Fruit fly (Drosophila melanogaster) whole organism, prepupa: ENCODE measurements around the gene CG15269.
A peak's percentile ranks its signal among the peaks of the same experiment; 100 is the strongest.

Experiments used
- CG10631 ChIP-seq: fragments of 200-800 bp; sonication (Bioruptor generic); optimal IDR thresholded peaks from 2 replicates; lab custom pipeline; 2016; ENCODE audit warnings: missing biosample characterization, missing genetic modification characterization
- CG10669 ChIP-seq: fragments of 200-800 bp; sonication (Bioruptor generic); optimal IDR thresholded peaks from 3 replicates; lab custom pipeline; 2018; ENCODE audit warnings: missing biosample characterization, mild to moderate bottlenecking, missing genetic modification characterization, moderate library complexity
- CG11762 ChIP-seq: fragments of 200-800 bp; sonication (Bioruptor generic); optimal IDR thresholded peaks from 3 replicates; lab custom pipeline; 2016; ENCODE audit warnings: missing biosample characterization, missing genetic modification characterization; ENCODE audit not compliant: insufficient read depth
- CG11902 ChIP-seq: fragments of 200-800 bp; sonication (Bioruptor generic); optimal IDR thresholded peaks from 3 replicates; lab custom pipeline; 2016; ENCODE audit warnings: missing biosample characterization, missing genetic modification characterization
- CG1621 ChIP-seq: fragments of 200-800 bp; sonication (Bioruptor generic); optimal IDR thresholded peaks from 3 replicates; lab custom pipeline; 2018; ENCODE audit warnings: missing biosample characterization, mild to moderate bottlenecking, missing genetic modification characterization
- CG16779 ChIP-seq: fragments of 200-800 bp; sonication (Bioruptor generic); optimal IDR thresholded peaks from 3 replicates; lab custom pipeline; 2017; ENCODE audit warnings: missing biosample characterization, mild to moderate bottlenecking, missing genetic modification characterization
- CG3032 ChIP-seq: fragments of 200-800 bp; optimal IDR thresholded peaks from 2 replicates; lab custom pipeline; 2019; ENCODE audit warnings: missing biosample characterization, mild to moderate bottlenecking, missing genetic modification characterization, moderate library complexity
- CG31627 ChIP-seq: fragments of 200-800 bp; sonication (Bioruptor generic); optimal IDR thresholded peaks from 3 replicates; lab custom pipeline; 2016; ENCODE audit warnings: missing biosample characterization, missing genetic modification characterization
- CG32006 ChIP-seq: fragments of 200-800 bp; sonication (Bioruptor generic); optimal IDR thresholded peaks from 3 replicates; lab custom pipeline; 2017; ENCODE audit warnings: missing biosample characterization, mild to moderate bottlenecking, missing genetic modification characterization
- CG4318 ChIP-seq: fragments of 200-800 bp; sonication (Bioruptor generic); optimal IDR thresholded peaks from 3 replicates; lab custom pipeline; 2017; ENCODE audit warnings: missing biosample characterization, mild to moderate bottlenecking, missing genetic modification characterization
- CG6163 ChIP-seq: fragments of 200-800 bp; sonication (Bioruptor generic); IDR thresholded peaks from 3 replicates; pipeline ENCODE4 v1.3.6; 2022; ENCODE audit warnings: missing biosample characterization, missing genetic modification characterization
- CG6276 ChIP-seq: fragments of 200-800 bp; sonication (Bioruptor generic); optimal IDR thresholded peaks from 2 replicates; lab custom pipeline; 2017; ENCODE audit warnings: missing biosample characterization, mild to moderate bottlenecking, missing genetic modification characterization
- CG7368 ChIP-seq: fragments of 200-800 bp; sonication (Bioruptor generic); optimal IDR thresholded peaks from 3 replicates; lab custom pipeline; 2016; ENCODE audit warnings: missing biosample characterization, missing genetic modification characterization
- CG8319 ChIP-seq: fragments of 200-800 bp; sonication (Bioruptor generic); optimal IDR thresholded peaks from 3 replicates; lab custom pipeline; 2016; ENCODE audit warnings: missing biosample characterization, missing genetic modification characterization
- CG8632 ChIP-seq: fragments of 200-800 bp; sonication (Bioruptor generic); optimal IDR thresholded peaks from 3 replicates; lab custom pipeline; 2016; ENCODE audit warnings: missing biosample characterization, missing genetic modification characterization
- CG9139 ChIP-seq: fragments of 200-800 bp; sonication (Bioruptor generic); optimal IDR thresholded peaks from 3 replicates; lab custom pipeline; 2017; ENCODE audit warnings: missing biosample characterization, mild to moderate bottlenecking, missing genetic modification characterization
- Eip75B ChIP-seq: fragments of 200-800 bp; sonication (Bioruptor generic); optimal IDR thresholded peaks from 3 replicates; lab custom pipeline; 2016; ENCODE audit warnings: missing biosample characterization, missing genetic modification characterization
- Eip78C ChIP-seq: fragments of 200-800 bp; sonication (Bioruptor generic); peaks from one replicate; lab custom pipeline; 2016; ENCODE audit warnings: missing biosample characterization, missing genetic modification characterization
- Ets96B ChIP-seq: fragments of 200-800 bp; optimal IDR thresholded peaks from 2 replicates; lab custom pipeline; 2019; ENCODE audit warnings: missing biosample characterization, mild to moderate bottlenecking, missing genetic modification characterization, moderate library complexity
- Hr39 ChIP-seq: fragments of 200-800 bp; sonication (Bioruptor generic); optimal IDR thresholded peaks from 2 replicates; lab custom pipeline; 2016; ENCODE audit warnings: missing biosample characterization, missing genetic modification characterization
- Hr4 ChIP-seq: fragments of 200-800 bp; sonication (Bioruptor generic); optimal IDR thresholded peaks from 3 replicates; lab custom pipeline; 2016; ENCODE audit warnings: missing biosample characterization, missing genetic modification characterization
- Lpt ChIP-seq: fragments of 200-800 bp; sonication (Bioruptor generic); optimal IDR thresholded peaks from 3 replicates; lab custom pipeline; 2016; ENCODE audit warnings: missing biosample characterization, missing genetic modification characterization
- OdsH ChIP-seq: fragments of 200-800 bp; sonication (Bioruptor generic); optimal IDR thresholded peaks from 3 replicates; lab custom pipeline; 2016; ENCODE audit warnings: missing biosample characterization, missing genetic modification characterization
- Smox ChIP-seq: fragments of 200-800 bp; sonication (Bioruptor generic); optimal IDR thresholded peaks from 3 replicates; lab custom pipeline; 2016; ENCODE audit warnings: missing biosample characterization, missing genetic modification characterization
- Sox102F ChIP-seq: fragments of 200-800 bp; sonication (Bioruptor generic); optimal IDR thresholded peaks from 2 replicates; lab custom pipeline; 2016; ENCODE audit warnings: missing biosample characterization, mild to moderate bottlenecking, missing genetic modification characterization
- Sox14 ChIP-seq: fragments of 200-800 bp; sonication (Bioruptor generic); optimal IDR thresholded peaks from 3 replicates; lab custom pipeline; 2016; ENCODE audit warnings: missing biosample characterization, missing genetic modification characterization
- Sox15 ChIP-seq: fragments of 200-800 bp; sonication (Bioruptor generic); optimal IDR thresholded peaks from 3 replicates; lab custom pipeline; 2016; ENCODE audit warnings: missing biosample characterization, missing genetic modification characterization
- acj6 ChIP-seq: fragments of 200-800 bp; sonication (Bioruptor generic); optimal IDR thresholded peaks from 3 replicates; lab custom pipeline; 2016; ENCODE audit warnings: missing biosample characterization, missing genetic modification characterization
- cyc ChIP-seq: fragments of 200-800 bp; sonication (Bioruptor generic); optimal IDR thresholded peaks from 3 replicates; lab custom pipeline; 2016; ENCODE audit warnings: missing biosample characterization, missing genetic modification characterization
- dsx ChIP-seq: fragments of 200-800 bp; optimal IDR thresholded peaks from 3 replicates; lab custom pipeline; 2019; ENCODE audit warnings: missing biosample characterization, mild to moderate bottlenecking, missing genetic modification characterization, moderate library complexity; ENCODE audit not compliant: poor library complexity, severe bottlenecking
- eg ChIP-seq: fragments of 200-800 bp; sonication (Bioruptor generic); IDR thresholded peaks from 3 replicates; pipeline ENCODE4 v1.3.6; 2022; ENCODE audit warnings: missing biosample characterization, missing genetic modification characterization
- esn ChIP-seq: fragments of 200-800 bp; sonication (Bioruptor generic); optimal IDR thresholded peaks from 2 replicates; lab custom pipeline; 2016; ENCODE audit warnings: missing biosample characterization, mild to moderate bottlenecking, missing genetic modification characterization, moderate library complexity
- fkh ChIP-seq: fragments of 200-800 bp; sonication (Bioruptor generic); optimal IDR thresholded peaks from 3 replicates; lab custom pipeline; 2017; ENCODE audit warnings: missing biosample characterization, mild to moderate bottlenecking, missing genetic modification characterization, moderate library complexity
- lz ChIP-seq: fragments of 200-800 bp; sonication (Bioruptor generic); optimal IDR thresholded peaks from 3 replicates; lab custom pipeline; 2016; ENCODE audit warnings: missing biosample characterization, missing genetic modification characterization
- pdm3 ChIP-seq: fragments of 200-800 bp; sonication (Bioruptor generic); optimal IDR thresholded peaks from 3 replicates; lab custom pipeline; 2016; ENCODE audit warnings: missing biosample characterization, missing genetic modification characterization
- svp ChIP-seq: fragments of 200-800 bp; sonication (Bioruptor generic); peaks from one replicate; lab custom pipeline; 2016; ENCODE audit warnings: missing biosample characterization, missing genetic modification characterization
- topi ChIP-seq: fragments of 200-800 bp; sonication (Bioruptor generic); optimal IDR thresholded peaks from 3 replicates; lab custom pipeline; 2016; ENCODE audit warnings: missing biosample characterization, missing genetic modification characterization
- vri ChIP-seq: fragments of 200-800 bp; sonication (Bioruptor generic); optimal IDR thresholded peaks from 3 replicates; lab custom pipeline; 2016; ENCODE audit warnings: missing biosample characterization, mild to moderate bottlenecking, missing genetic modification characterization

CG15269 gene

dm6 chr2L:15109145-15109544 lies at the start of gene CG15269:
CG15269 (plus strand) TSS chr2L:15109405.
- TF ChIP-seq fkh (no peak), Lpt (GFP tag; lab: Kevin White, UChicago) (no peak), eg (GFP tag; lab: Robert Waterston, UW) (no peak), CG11902 (GFP tag; lab: Kevin White, UChicago) (no peak), Sox102F (no peak), CG6276 (GFP tag; lab: Kevin White, UChicago) (no peak), CG31627 (GFP tag; lab: Kevin White, UChicago) (no peak), Eip78C (no peak), CG3032 (no peak), CG10631 (GFP tag; lab: Kevin White, UChicago) (no peak), vri (GFP tag; lab: Kevin White, UChicago) (no peak)

- no peak for TF ChIP-seq topi
- peak; percentile 21 for TF ChIP-seq Eip78C
- TF ChIP-seq CG11762 (GFP tag; lab: Kevin White, UChicago), result no peak
- TF ChIP-seq OdsH (GFP tag; lab: Kevin White, UChicago), result no peak
- no peak for TF ChIP-seq CG16779 (tag; lab: Kevin White, UChicago)
- no peak for TF ChIP-seq Sox15
- peak; percentile 47 for TF ChIP-seq fkh
- TF ChIP-seq CG31627 (GFP tag; lab: Kevin White, UChicago), result no peak
- no peak for TF ChIP-seq Sox14
- peak; percentile 84 for TF ChIP-seq svp (GFP tag; lab: Kevin White, UChicago)
- TF ChIP-seq Hr39, result no peak
- no peak for TF ChIP-seq CG7368
- no peak for TF ChIP-seq CG9139
Observed at dm6 chr2L:15060580-15061005, 48.6 kb upstream of the CG15269 start, which contains the start of gene TfIIS. TfIIS (minus strand) TSS chr2L:15060757.

dm6 chr2L:15061368-15061767 lies 47.8 kb upstream of the CG15269 start, which contains the start of the genes solo and vas:
solo (plus strand) TSS chr2L:15061656.
vas (plus strand) TSS chr2L:15061656.
- TF ChIP-seq CG8632 (GFP tag; lab: Kevin White, UChicago), result no peak
- TF ChIP-seq Smox (GFP tag; lab: Kevin White, UChicago), result no peak
- peak; percentile 53 for TF ChIP-seq CG3032
- peak; percentile 2 for TF ChIP-seq CG4318 (GFP tag; lab: Kevin White, UChicago)
- TF ChIP-seq Hr39, result peak; percentile 23
- peak; percentile 19 for TF ChIP-seq lz (GFP tag; lab: Kevin White, UChicago)
- TF ChIP-seq topi, result peak; percentile 17
- TF ChIP-seq svp (GFP tag; lab: Kevin White, UChicago), result peak; percentile 60
- TF ChIP-seq esn (GFP tag; lab: Kevin White, UChicago), result peak; percentile 9
- no peak for TF ChIP-seq Sox102F
- TF ChIP-seq CG6163 (GFP tag; lab: Robert Waterston, UW), result 0 out of 3 replicates have a peak, but pooled peaks have one; percentile 51
- TF ChIP-seq CG10631 (GFP tag; lab: Kevin White, UChicago), result peak; percentile 19
- peak; percentile 18 for TF ChIP-seq CG31627 (GFP tag; lab: Kevin White, UChicago)
- TF ChIP-seq Hr4 (GFP tag; lab: Kevin White, UChicago), result peak; percentile 45
- TF ChIP-seq Lpt (GFP tag; lab: Kevin White, UChicago), result no peak
- TF ChIP-seq CG8319 (GFP tag; lab: Kevin White, UChicago), result no peak
- TF ChIP-seq Sox14, result peak; percentile 41
- no peak for TF ChIP-seq pdm3 (GFP tag; lab: Kevin White, UChicago)
- no peak for TF ChIP-seq CG1621
- TF ChIP-seq CG10669 (GFP tag; lab: Kevin White, UChicago), result no peak
- TF ChIP-seq acj6, result peak; percentile 15
- no peak for TF ChIP-seq dsx (GFP tag; lab: Kevin White, UChicago)
- TF ChIP-seq cyc (GFP tag; lab: Kevin White, UChicago), result peak; percentile 17
- no peak for TF ChIP-seq vri (GFP tag; lab: Kevin White, UChicago)
- TF ChIP-seq fkh, result no peak
- TF ChIP-seq OdsH (GFP tag; lab: Kevin White, UChicago), result peak; percentile 33
- TF ChIP-seq, all 60 proteins: peak for 15

DNA sequence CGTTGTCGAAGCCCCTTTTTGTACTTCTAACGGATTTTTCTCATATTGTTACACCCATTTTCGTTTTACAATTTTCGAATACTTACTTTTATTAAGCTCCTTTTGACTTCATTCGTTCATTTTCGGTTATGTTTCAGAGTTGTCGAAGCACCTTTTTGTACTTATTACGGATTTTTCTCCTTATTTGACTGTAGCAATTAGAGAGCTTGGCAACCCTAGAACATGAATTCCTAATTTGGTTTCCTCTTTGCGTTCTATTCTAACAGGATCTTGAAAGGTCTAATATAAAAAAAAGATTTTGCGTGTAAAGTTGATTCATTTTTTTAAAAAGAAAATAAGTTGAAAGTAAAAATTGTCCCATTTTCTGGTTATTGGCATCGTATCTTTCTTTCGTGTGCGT lies 47.1 kb upstream of the CG15269 start:
- TF ChIP-seq Sox102F (no peak), CG32006 (no peak), Eip75B (no peak), Ets96B (tag; lab: Kevin White, UChicago) (no peak)
